Fruit fly (Drosophila melanogaster) whole organism, embryonic: ENCODE data around the gene Ir68b.

Experiments
- BEAF-32 ChIP-seq: fragments of 200-800 bp; sonication (Bioruptor generic); optimal IDR thresholded peaks from 3 replicates; lab custom pipeline; 2017; ENCODE audit warnings: missing biosample characterization, missing genetic modification characterization, mild to moderate bottlenecking, moderate library complexity, missing genetic modification reagents
- Bgb ChIP-seq: fragments of 200-800 bp; sonication (Bioruptor generic); IDR thresholded peaks from 2 replicates; pipeline ENCODE4 v1.3.6; 2022; ENCODE audit warnings: missing biosample characterization, missing genetic modification characterization; ENCODE audit not compliant: partially characterized antibody
- BtbVII ChIP-seq: fragments of 200-800 bp; sonication (Bioruptor generic); optimal IDR thresholded peaks from 3 replicates; lab custom pipeline; 2017; ENCODE audit warnings: missing biosample characterization, mild to moderate bottlenecking, missing genetic modification characterization
- CG10462 ChIP-seq: fragments of 200-800 bp; sonication (Bioruptor generic); optimal IDR thresholded peaks from 2 replicates; lab custom pipeline; 2016; ENCODE audit warnings: missing biosample characterization, missing genetic modification characterization
- CG11696 ChIP-seq: fragments of 200-800 bp; sonication (Bioruptor generic); IDR thresholded peaks from 2 replicates; pipeline ENCODE4 v1.3.6; 2022; ENCODE audit warnings: missing biosample characterization, missing genetic modification characterization
- CG12104 ChIP-seq: fragments of 200-800 bp; sonication (Bioruptor generic); optimal IDR thresholded peaks from 3 replicates; lab custom pipeline; 2016; ENCODE audit warnings: missing biosample characterization, missing genetic modification characterization
- CG12744 ChIP-seq: fragments of 200-800 bp; sonication (Bioruptor generic); optimal IDR thresholded peaks from 2 replicates; lab custom pipeline; 2016; ENCODE audit warnings: missing biosample characterization, missing genetic modification characterization
- CG12769 ChIP-seq: fragments of 200-800 bp; sonication (Bioruptor generic); optimal IDR thresholded peaks from 2 replicates; lab custom pipeline; 2019; ENCODE audit warnings: missing biosample characterization, mild to moderate bottlenecking, missing genetic modification characterization, moderate library complexity
- CG12942 ChIP-seq: fragments of 200-800 bp; sonication (Bioruptor generic); optimal IDR thresholded peaks from 3 replicates; lab custom pipeline; 2016; ENCODE audit warnings: missing biosample characterization, missing genetic modification characterization
- CG14965 ChIP-seq: fragments of 200-800 bp; sonication (Bioruptor generic); optimal IDR thresholded peaks from 2 replicates; lab custom pipeline; 2016; ENCODE audit warnings: missing biosample characterization, missing genetic modification characterization, borderline replicate concordance
- CG15601 ChIP-seq: fragments of 200-800 bp; sonication (Bioruptor generic); optimal IDR thresholded peaks from 3 replicates; lab custom pipeline; 2019; ENCODE audit warnings: missing biosample characterization, mild to moderate bottlenecking, missing genetic modification characterization, moderate library complexity
- CG15696 ChIP-seq: fragments of 200-800 bp; sonication (Bioruptor generic); optimal IDR thresholded peaks from 2 replicates; lab custom pipeline; 2019; ENCODE audit warnings: missing biosample characterization, mild to moderate bottlenecking, missing genetic modification characterization, moderate library complexity
- CG1603 ChIP-seq: fragments of 200-800 bp; sonication (Bioruptor generic); optimal IDR thresholded peaks from 2 replicates; lab custom pipeline; 2019; ENCODE audit warnings: missing biosample characterization, mild to moderate bottlenecking, missing genetic modification characterization, moderate library complexity
- CG1647 ChIP-seq: fragments of 200-800 bp; sonication (Bioruptor generic); optimal IDR thresholded peaks from 3 replicates; lab custom pipeline; 2016; ENCODE audit warnings: missing biosample characterization, missing genetic modification characterization
- CG17802 ChIP-seq: fragments of 200-800 bp; sonication (Bioruptor generic); optimal IDR thresholded peaks from 2 replicates; lab custom pipeline; 2018; ENCODE audit warnings: missing biosample characterization, mild to moderate bottlenecking, missing genetic modification characterization, moderate library complexity
- CG18599 ChIP-seq: fragments of 200-800 bp; sonication (Bioruptor generic); optimal IDR thresholded peaks from 3 replicates; lab custom pipeline; 2017; ENCODE audit warnings: missing biosample characterization, missing genetic modification characterization, mild to moderate bottlenecking, moderate library complexity, missing genetic modification reagents
- CG3065 ChIP-seq: fragments of 200-800 bp; sonication (Bioruptor generic); optimal IDR thresholded peaks from 2 replicates; lab custom pipeline; 2016; ENCODE audit warnings: missing biosample characterization, missing genetic modification characterization
- CG4424 ChIP-seq: fragments of 200-800 bp; sonication (Bioruptor generic); optimal IDR thresholded peaks from 3 replicates; lab custom pipeline; 2016; ENCODE audit warnings: missing biosample characterization, missing genetic modification characterization
- CG6175 ChIP-seq: fragments of 200-800 bp; sonication (Bioruptor generic); IDR thresholded peaks from 3 replicates; pipeline ENCODE4 v1.3.6; 2022; ENCODE audit warnings: missing biosample characterization, missing genetic modification characterization
- CG6254 ChIP-seq: fragments of 200-800 bp; sonication (Bioruptor generic); optimal IDR thresholded peaks from 3 replicates; lab custom pipeline; 2017; ENCODE audit warnings: mild to moderate bottlenecking, missing biosample characterization, missing genetic modification reagents, missing genetic modification characterization
- CG7786 ChIP-seq: fragments of 200-800 bp; sonication (Bioruptor generic); optimal IDR thresholded peaks from 2 replicates; lab custom pipeline; 2016; ENCODE audit warnings: missing biosample characterization, missing genetic modification characterization
- CG8765 ChIP-seq: fragments of 200-800 bp; sonication (Bioruptor generic); IDR thresholded peaks from 2 replicates; pipeline ENCODE4 v1.3.6; 2022; ENCODE audit warnings: missing biosample characterization, missing genetic modification characterization
- Dll ChIP-seq: fragments of 200-800 bp; sonication (Bioruptor generic); IDR thresholded peaks from 4 replicates; pipeline ENCODE4 v1.3.6; 2022; ENCODE audit warnings: missing biosample characterization, missing genetic modification characterization; ENCODE audit not compliant: partially characterized antibody
- Doc3 ChIP-seq: fragments of 200-800 bp; sonication (Bioruptor generic); IDR thresholded peaks from 3 replicates; pipeline ENCODE4 v1.3.6; 2022; ENCODE audit warnings: missing biosample characterization, missing genetic modification characterization; ENCODE audit not compliant: partially characterized antibody
- Dp ChIP-seq: fragments of 200-800 bp; sonication (Bioruptor generic); optimal IDR thresholded peaks from 2 replicates; lab custom pipeline; 2018; ENCODE audit warnings: missing biosample characterization, mild to moderate bottlenecking, missing genetic modification characterization, moderate library complexity
- Elba2 ChIP-seq: fragments of 200-800 bp; sonication (Bioruptor generic); optimal IDR thresholded peaks from 3 replicates; lab custom pipeline; 2016; ENCODE audit warnings: missing biosample characterization, missing genetic modification characterization
- Gsc ChIP-seq: fragments of 200-800 bp; sonication (Bioruptor generic); IDR thresholded peaks from 2 replicates; pipeline ENCODE4 v1.3.6; 2022; ENCODE audit warnings: missing biosample characterization, missing genetic modification characterization
- Hmr ChIP-seq: fragments of 200-800 bp; sonication (Bioruptor generic); optimal IDR thresholded peaks from 3 replicates; lab custom pipeline; 2017; ENCODE audit warnings: mild to moderate bottlenecking, missing biosample characterization, missing genetic modification reagents, missing genetic modification characterization
- Hr3 ChIP-seq: fragments of 200-800 bp; sonication (Bioruptor generic); optimal IDR thresholded peaks from 3 replicates; lab custom pipeline; 2016; ENCODE audit warnings: missing biosample characterization, missing genetic modification characterization
- Lim3 ChIP-seq: fragments of 200-800 bp; sonication (Bioruptor generic); IDR thresholded peaks from 2 replicates; pipeline ENCODE4 v1.3.6; 2022; ENCODE audit warnings: missing biosample characterization, missing genetic modification characterization
- MBD-R2 ChIP-seq: fragments of 200-800 bp; sonication (Bioruptor generic); IDR thresholded peaks from 2 replicates; pipeline ENCODE4 v1.3.6; 2022; ENCODE audit warnings: missing biosample characterization, missing genetic modification characterization
- Max ChIP-seq: fragments of 200-800 bp; sonication (Bioruptor generic); optimal IDR thresholded peaks from 2 replicates; lab custom pipeline; 2016; ENCODE audit warnings: missing biosample characterization, mild to moderate bottlenecking, missing genetic modification characterization
- Oli ChIP-seq: fragments of 200-800 bp; sonication (Bioruptor generic); optimal IDR thresholded peaks from 2 replicates; lab custom pipeline; 2018; ENCODE audit warnings: missing biosample characterization, mild to moderate bottlenecking, missing genetic modification characterization, moderate library complexity
- Tbp ChIP-seq: fragments of >200 bp; optimal IDR thresholded peaks from 2 replicates; lab custom pipeline; 2018; ENCODE audit warnings: missing biosample characterization, missing genetic modification characterization
- bab2 ChIP-seq: fragments of 200-800 bp; sonication (Bioruptor generic); optimal IDR thresholded peaks from 2 replicates; lab custom pipeline; 2016; ENCODE audit warnings: missing biosample characterization, missing genetic modification characterization
- crol ChIP-seq: fragments of 200-800 bp; sonication (Bioruptor generic); IDR thresholded peaks from 2 replicates; pipeline ENCODE4 v1.3.6; 2022; ENCODE audit warnings: missing biosample characterization, missing genetic modification characterization
- crp ChIP-seq, 2 experiments: fragments of 200-800 bp; sonication (Bioruptor generic); optimal IDR thresholded peaks; 2 replicates in 1 of 2; 3 replicates in 1 of 2; lab custom pipeline; 2017; ENCODE audit warnings: missing biosample characterization in 2 of 2, missing genetic modification characterization in 2 of 2, mild to moderate bottlenecking in 1 of 2, moderate library complexity in 1 of 2
- emc ChIP-seq: fragments of 200-800 bp; sonication (Bioruptor generic); optimal IDR thresholded peaks from 2 replicates; lab custom pipeline; 2016; ENCODE audit warnings: missing biosample characterization, missing genetic modification characterization
- gfzf ChIP-seq: fragments of 200-800 bp; sonication (Bioruptor generic); optimal IDR thresholded peaks from 2 replicates; lab custom pipeline; 2016; ENCODE audit warnings: missing biosample characterization, mild to moderate bottlenecking, missing genetic modification characterization, moderate library complexity
- ken ChIP-seq: fragments of 200-800 bp; sonication (Bioruptor generic); IDR thresholded peaks from 3 replicates; pipeline ENCODE4 v1.3.6; 2022; ENCODE audit warnings: missing biosample characterization, missing genetic modification characterization
- lola ChIP-seq, 3 experiments: fragments of >200 bp in 2 of 3; fragments of 200-800 bp in 1 of 3; sonication (Bioruptor generic) in 1 of 3; optimal IDR thresholded peaks; 2 replicates each; lab custom pipeline; 2017 to 2019; ENCODE audit warnings: missing biosample characterization in 3 of 3, missing genetic modification characterization in 3 of 3, mild to moderate bottlenecking in 1 of 3, moderate library complexity in 1 of 3
- luna ChIP-seq: fragments of 200-800 bp; sonication (Bioruptor generic); optimal IDR thresholded peaks from 2 replicates; lab custom pipeline; 2016; ENCODE audit warnings: missing biosample characterization, missing genetic modification characterization
- odd ChIP-seq: fragments of 200-800 bp; sonication (Bioruptor generic); optimal IDR thresholded peaks from 2 replicates; lab custom pipeline; 2017; ENCODE audit warnings: missing biosample characterization, mild to moderate bottlenecking, missing genetic modification characterization
- p53 ChIP-seq: fragments of 200-800 bp; sonication (Bioruptor generic); optimal IDR thresholded peaks from 2 replicates; lab custom pipeline; 2016; ENCODE audit warnings: missing biosample characterization, missing genetic modification characterization
- peb ChIP-seq: fragments of 200-800 bp; sonication (Bioruptor generic); IDR thresholded peaks from 2 replicates; pipeline ENCODE4 v1.3.6; 2022; ENCODE audit warnings: missing biosample characterization, missing genetic modification characterization
- pum ChIP-seq: fragments of 200-800 bp; sonication (Bioruptor generic); optimal IDR thresholded peaks from 2 replicates; lab custom pipeline; 2016; ENCODE audit warnings: missing biosample characterization, missing genetic modification characterization
- row ChIP-seq: fragments of 200-800 bp; sonication (Bioruptor generic); IDR thresholded peaks from 3 replicates; pipeline ENCODE4 v1.3.6; 2022; ENCODE audit warnings: missing biosample characterization, missing genetic modification characterization
- scrt ChIP-seq: fragments of 200-800 bp; sonication (Bioruptor generic); optimal IDR thresholded peaks from 2 replicates; lab custom pipeline; 2018; ENCODE audit warnings: missing biosample characterization, mild to moderate bottlenecking, missing genetic modification characterization, moderate library complexity
- ttk ChIP-seq: fragments of 200-800 bp; sonication (Bioruptor generic); IDR thresholded peaks from 2 replicates; pipeline ENCODE4 v2.1.2; 2022; ENCODE audit warnings: missing biosample characterization, missing genetic modification characterization
- zf30C ChIP-seq: fragments of 200-800 bp; sonication (Bioruptor generic); optimal IDR thresholded peaks from 3 replicates; lab custom pipeline; 2018; ENCODE audit warnings: missing biosample characterization, mild to moderate bottlenecking, missing genetic modification characterization

The Ir68b gene

DNA sequence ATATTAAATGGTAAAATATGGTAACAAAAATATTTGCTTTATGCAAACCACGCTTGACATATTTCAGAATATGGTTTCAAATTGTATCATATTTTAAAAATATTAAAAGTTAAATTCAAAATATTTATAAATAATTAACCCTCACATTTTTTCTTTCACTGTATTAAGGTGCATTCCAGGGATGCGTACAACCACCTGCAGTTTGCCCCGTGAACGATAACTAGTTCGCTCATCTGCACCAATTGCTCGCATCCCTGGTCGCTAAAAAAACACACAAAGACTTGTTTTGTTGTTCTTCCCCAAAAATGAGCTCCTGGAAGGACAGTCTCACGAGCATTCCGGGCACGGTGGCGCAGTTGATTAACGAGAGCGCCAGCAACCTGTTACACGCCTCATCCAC, 4.7 kb upstream of the Ir68b start, which contains the start of gene DEF8 (continued):
- peak in 1 of 3 experiments; percentile 91 for TF ChIP-seq lola (GFP tag; optimal IDR thresholded peaks at IDR 0.05; lab: Kevin White, UChicago)
- peak; percentile 18 for TF ChIP-seq Dp (GFP tag; lab: Kevin White, UChicago)
- no peak for TF ChIP-seq emc (GFP tag; lab: Kevin White, UChicago)
- peak; percentile 45 for TF ChIP-seq CG1647 (GFP tag; lab: Kevin White, UChicago)
- peak; percentile 71 for TF ChIP-seq CG3065 (GFP tag; lab: Kevin White, UChicago)
- TF ChIP-seq ken (GFP tag; lab: Robert Waterston, UW): peak; percentile 75
- no peak for TF ChIP-seq CG14965
- TF ChIP-seq BEAF-32 (GFP tag; lab: Kevin White, UChicago): peak; percentile 39
- peak; percentile 26; the same call in 1 of the 2 replicates for TF ChIP-seq CG8765 (GFP tag; lab: Robert Waterston, UW)
- TF ChIP-seq peb: peak; percentile 41; the same call in 1 of the 2 replicates
- TF ChIP-seq Bgb (GFP tag; lab: Robert Waterston, UW): peak; percentile 53; the same call in 1 of the 2 replicates
- no peak for TF ChIP-seq Gsc (GFP tag; lab: Robert Waterston, UW)
- TF ChIP-seq row (GFP tag; lab: Robert Waterston, UW): peak; percentile 90
- no peak for TF ChIP-seq Doc3 (GFP tag; lab: Robert Waterston, UW)
- TF ChIP-seq CG6254 (GFP tag; lab: Kevin White, UChicago): peak; percentile 73
- peak; percentile 61 for TF ChIP-seq BtbVII (GFP tag; lab: Kevin White, UChicago)
- TF ChIP-seq crp (GFP tag; optimal IDR thresholded peaks at IDR 0.05; lab: Kevin White, UChicago): peak in 1 of 2 experiments; percentile 40
- TF ChIP-seq Tbp (GFP tag; lab: Kevin White, UChicago): no peak
- no peak for TF ChIP-seq Elba2
- TF ChIP-seq CG12942 (GFP tag; lab: Kevin White, UChicago): peak; percentile 77
- TF ChIP-seq CG6175 (GFP tag; lab: Robert Waterston, UW): no peak
- peak; percentile 49; the same call in 1 of the 4 replicates for TF ChIP-seq Dll
- peak; percentile 97 for TF ChIP-seq zf30C (GFP tag; lab: Kevin White, UChicago)
- peak; percentile 93 for TF ChIP-seq MBD-R2
- peak; percentile 83 for TF ChIP-seq CG18599 (GFP tag; lab: Kevin White, UChicago)
- TF ChIP-seq Max (GFP tag; lab: Kevin White, UChicago): peak; percentile 76
- peak; percentile 42; the same call in 1 of the 2 replicates for TF ChIP-seq Lim3
- TF ChIP-seq CG1603 (tag; lab: Kevin White, UChicago): peak; percentile 71
- TF ChIP-seq CG4424 (GFP tag; lab: Kevin White, UChicago): peak; percentile 81
- peak; percentile 76 for TF ChIP-seq CG12104 (GFP tag; lab: Kevin White, UChicago)
- TF ChIP-seq gfzf (GFP tag; lab: Kevin White, UChicago): no peak
- no peak for TF ChIP-seq CG12744 (GFP tag; lab: Kevin White, UChicago)
- TF ChIP-seq CG15696: peak; percentile 85
- peak; percentile 86 for TF ChIP-seq Hr3
- peak; percentile 70 for TF ChIP-seq ttk
- TF ChIP-seq crol (GFP tag; lab: Robert Waterston, UW): no peak
- TF ChIP-seq scrt (GFP tag; lab: Kevin White, UChicago): peak; percentile 83
- TF ChIP-seq CG17802 (tag; lab: Kevin White, UChicago): no peak
- TF ChIP-seq Hmr: no peak
- TF ChIP-seq p53 (GFP tag; lab: Kevin White, UChicago): no peak
- no peak for TF ChIP-seq luna (GFP tag; lab: Kevin White, UChicago)
- TF ChIP-seq CG7786 (GFP tag; lab: Kevin White, UChicago): peak; percentile 3
- TF ChIP-seq CG12769: no peak
- peak; percentile 72 for TF ChIP-seq CG11696
- TF ChIP-seq Oli (tag; lab: Kevin White, UChicago): peak; percentile 85
- TF ChIP-seq CG15601 (tag; lab: Kevin White, UChicago): peak; percentile 87
- peak; percentile 60 for TF ChIP-seq bab2 (GFP tag; lab: Kevin White, UChicago)
- peak; percentile 55 for TF ChIP-seq CG10462 (GFP tag; lab: Kevin White, UChicago)
- TF ChIP-seq odd (GFP tag; lab: Kevin White, UChicago): peak; percentile 82
- no peak for TF ChIP-seq pum (GFP tag; lab: Kevin White, UChicago)
